Worm (Caenorhabditis elegans): Measurements from ENCODE around the gene pgap-1.

DNA sequence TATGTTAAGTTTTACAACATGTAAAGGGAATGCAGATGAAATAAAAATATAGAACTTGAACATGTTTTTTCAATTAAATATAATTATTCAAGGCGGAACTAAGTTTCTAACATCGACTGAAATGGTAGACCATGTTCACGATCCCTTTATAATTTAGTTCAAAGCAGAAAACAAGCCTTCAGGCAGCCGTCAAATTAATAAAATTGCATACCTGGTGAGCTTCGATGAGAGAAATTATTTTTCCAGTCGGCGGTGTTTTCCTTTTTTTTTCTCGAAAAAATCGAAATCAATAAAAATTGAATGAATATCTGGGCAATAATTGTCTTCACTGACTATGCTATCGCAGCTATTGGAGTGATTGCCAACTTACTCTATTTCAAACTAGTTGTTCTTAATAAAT is 49.2 kb downstream of the pgap-1 start, which contains the start of gene C03E10.1:
- TF ChIP-seq hmbx-1 (tag; optimal IDR thresholded peaks at IDR 0.05) (no peak), tbx-11 (GFP tag; IDR thresholded peaks at IDR 0.05) (no peak), ceh-13 (GFP tag; optimal IDR thresholded peaks at IDR 0.05) (no peak), ama-1 (optimal IDR thresholded peaks at IDR 0.05) (no peak), pes-1 (GFP tag; IDR thresholded peaks at IDR 0.05) (no peak), flt-1 (GFP tag; IDR thresholded peaks at IDR 0.05) (no peak)

All from whole organism, early embryonic.